Worm (Caenorhabditis elegans): ENCODE results near the gene T06C12.11.

DNA sequence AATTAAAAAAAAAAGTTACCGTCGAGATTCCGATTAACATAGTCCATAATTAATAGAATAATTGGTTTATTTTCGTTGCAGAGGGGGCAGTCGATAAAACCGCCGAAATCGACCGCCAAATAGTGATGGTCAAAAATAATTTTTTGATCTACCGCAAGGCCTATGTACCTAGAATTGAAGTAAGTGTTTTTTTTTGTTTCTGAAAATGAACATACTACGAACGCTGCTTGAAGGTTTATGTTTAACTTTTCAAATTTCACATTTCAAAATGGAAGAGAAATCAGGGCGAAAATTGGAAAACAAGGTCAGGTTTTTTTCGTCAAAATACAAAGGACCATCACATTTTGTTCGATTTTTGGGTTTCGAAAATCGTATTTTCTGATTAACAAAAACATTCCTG is 35.5 kb downstream of the T06C12.11 start, which contains the start of gene pzf-1:
- no peak for TF ChIP-seq nhr-237 (tag; optimal IDR thresholded peaks at IDR 0.05)
- no peak for TF ChIP-seq nhr-12 (tag; optimal IDR thresholded peaks at IDR 0.05)
- no peak for TF ChIP-seq unc-130 (tag; optimal IDR thresholded peaks at IDR 0.05)
- no peak for TF ChIP-seq sox-4 (tag; optimal IDR thresholded peaks at IDR 0.05)
- TF ChIP-seq unc-86 (tag; optimal IDR thresholded peaks at IDR 0.05): no peak
- TF ChIP-seq unc-62 (GFP tag; optimal IDR thresholded peaks at IDR 0.05): no peak
- no peak for TF ChIP-seq nhr-90 (tag; optimal IDR thresholded peaks at IDR 0.05; ENCODE audit: poor library complexity)
- TF ChIP-seq C16A3.4 (tag; optimal IDR thresholded peaks at IDR 0.05): no peak
- TF ChIP-seq lin-14 (GFP tag; optimal IDR thresholded peaks at IDR 0.05): no peak
- TF ChIP-seq ceh-90 (tag; optimal IDR thresholded peaks at IDR 0.05): no peak
- TF ChIP-seq mdl-1 (tag; optimal IDR thresholded peaks at IDR 0.05): no peak

Data from whole organism, L1 larva.